Worm (Caenorhabditis elegans) whole organism, young adult: ENCODE data around the gene T27F7.12.

Experiments used
- B0261.1 ChIP-seq: sonication (generic microtip); optimal IDR thresholded peaks from 2 replicates; lab custom pipeline; 2016; ENCODE audit warnings: mild to moderate bottlenecking, missing genetic modification characterization, moderate library complexity, missing compliant biosample characterization
- C06A6.2 ChIP-seq: fragments of 200-800 bp; sonication (Bioruptor generic); conservative IDR thresholded peaks from 2 replicates; pipeline ENCODE4 v1.3.6; 2022; ENCODE audit warnings: missing genetic modification characterization, missing compliant biosample characterization
- F22D6.2 ChIP-seq: sonication (generic microtip); optimal IDR thresholded peaks from 2 replicates; lab custom pipeline; 2016; ENCODE audit warnings: mild to moderate bottlenecking, missing genetic modification characterization, missing compliant biosample characterization
- F39B2.1 ChIP-seq: fragments of 200-800 bp; sonication (Bioruptor generic); IDR thresholded peaks from 2 replicates; pipeline ENCODE4 v1.3.6; 2022; ENCODE audit warnings: missing genetic modification reagents, missing genetic modification characterization, missing compliant biosample characterization
- F49E8.2 ChIP-seq: sonication (generic microtip); optimal IDR thresholded peaks from 3 replicates; lab custom pipeline; 2017; ENCODE audit warnings: missing genetic modification characterization, mild to moderate bottlenecking, missing compliant biosample characterization, antibody characterized with exemption, moderate library complexity; ENCODE audit not compliant: insufficient read depth
- F55B11.4 ChIP-seq: sonication (generic microtip); optimal IDR thresholded peaks from 2 replicates; lab custom pipeline; 2016; ENCODE audit warnings: missing compliant biosample characterization, missing genetic modification characterization, borderline replicate concordance; ENCODE audit not compliant: insufficient read depth
- K12H6.12 ChIP-seq: fragments of 200-800 bp; sonication (Bioruptor generic); optimal IDR thresholded peaks from 2 replicates; lab custom pipeline; 2018; ENCODE audit warnings: mild to moderate bottlenecking, missing genetic modification characterization, missing compliant biosample characterization
- T07F8.4 ChIP-seq: sonication (generic microtip); optimal IDR thresholded peaks from 2 replicates; lab custom pipeline; 2016; ENCODE audit warnings: mild to moderate bottlenecking, missing genetic modification characterization, moderate library complexity, missing compliant biosample characterization
- Y53G8AR.9 ChIP-seq: fragments of 200-800 bp; sonication (Bioruptor generic); conservative IDR thresholded peaks from 2 replicates; pipeline ENCODE4 v1.3.6; 2022; ENCODE audit warnings: missing genetic modification reagents, missing genetic modification characterization, missing compliant biosample characterization
- Y56A3A.18 ChIP-seq: fragments of 200-800 bp; sonication (Bioruptor generic); IDR thresholded peaks from 2 replicates; pipeline ENCODE4 v1.3.6; 2022; ENCODE audit warnings: missing genetic modification reagents, missing genetic modification characterization, missing compliant biosample characterization
- ZK185.1 ChIP-seq: sonication (generic microtip); optimal IDR thresholded peaks from 2 replicates; lab custom pipeline; 2016; ENCODE audit warnings: mild to moderate bottlenecking, missing genetic modification characterization, missing compliant biosample characterization; ENCODE audit not compliant: poor library complexity, severe bottlenecking
- bed-1 ChIP-seq: fragments of 200-800 bp; sonication (Bioruptor generic); IDR thresholded peaks from 2 replicates; pipeline ENCODE4 v1.3.6; 2022; ENCODE audit warnings: missing genetic modification reagents, missing genetic modification characterization, missing compliant biosample characterization
- ccch-3 ChIP-seq: fragments of 200-800 bp; sonication (Bioruptor generic); optimal IDR thresholded peaks from 2 replicates; lab custom pipeline; 2018; ENCODE audit warnings: mild to moderate bottlenecking, missing genetic modification characterization, missing compliant biosample characterization
- cebp-2 ChIP-seq: fragments of 200-800 bp; sonication (Bioruptor generic); IDR thresholded peaks from 2 replicates; pipeline ENCODE4 v1.3.6; 2022; ENCODE audit warnings: missing genetic modification characterization, missing compliant biosample characterization
- chd-7 ChIP-seq: sonication (generic microtip); optimal IDR thresholded peaks from 2 replicates; lab custom pipeline; 2016; ENCODE audit warnings: mild to moderate bottlenecking, missing genetic modification characterization, moderate library complexity, missing compliant biosample characterization
- egl-44 ChIP-seq: fragments of 200-800 bp; sonication (Bioruptor generic); IDR thresholded peaks from 2 replicates; pipeline ENCODE4 v1.3.6; 2022; ENCODE audit warnings: missing genetic modification reagents, missing genetic modification characterization, missing compliant biosample characterization
- ets-4 ChIP-seq: fragments of 200-800 bp; sonication (Bioruptor generic); optimal IDR thresholded peaks from 2 replicates; lab custom pipeline; 2018; ENCODE audit warnings: mild to moderate bottlenecking, missing genetic modification characterization, missing compliant biosample characterization
- gei-17 ChIP-seq: fragments of 200-800 bp; sonication (Bioruptor generic); optimal IDR thresholded peaks from 2 replicates; lab custom pipeline; 2018; ENCODE audit warnings: mild to moderate bottlenecking, missing genetic modification characterization, missing compliant biosample characterization
- hsf-1 ChIP-seq: fragments of 200-800 bp; sonication (Bioruptor generic); IDR thresholded peaks from 2 replicates; pipeline ENCODE4 v1.3.6; 2022; ENCODE audit warnings: missing genetic modification reagents, missing genetic modification characterization, missing compliant biosample characterization
- lag-1 ChIP-seq: fragments of 200-800 bp; sonication (Bioruptor generic); IDR thresholded peaks from 2 replicates; pipeline ENCODE4 v1.3.6; 2022; ENCODE audit warnings: missing genetic modification reagents, missing genetic modification characterization, missing compliant biosample characterization
- let-526 ChIP-seq: fragments of 200-800 bp; sonication (Bioruptor generic); IDR thresholded peaks from 2 replicates; pipeline ENCODE4 v1.3.6; 2022; ENCODE audit warnings: missing genetic modification reagents, missing genetic modification characterization, missing compliant biosample characterization
- lin-35 ChIP-seq, 3 experiments: fragments of 150-350 bp in 2 of 3; sonication (generic microtip) in 1 of 3; optimal IDR thresholded peaks; 2 replicates each; lab custom pipeline; 2014 to 2018; ENCODE audit warnings: missing biosample characterization in 3 of 3, missing genetic modification characterization in 3 of 3, missing genetic modification reagents in 3 of 3
- lin-54 ChIP-seq: fragments of 200-800 bp; sonication (Bioruptor generic); optimal IDR thresholded peaks from 2 replicates; lab custom pipeline; 2018; ENCODE audit warnings: mild to moderate bottlenecking, missing genetic modification characterization, missing compliant biosample characterization
- madf-8 ChIP-seq: fragments of 200-800 bp; sonication (Bioruptor generic); conservative IDR thresholded peaks from 2 replicates; pipeline ENCODE4 v1.3.6; 2022; ENCODE audit warnings: missing genetic modification reagents, missing genetic modification characterization, missing compliant biosample characterization
- nfya-1 ChIP-seq: sonication (generic microtip); optimal IDR thresholded peaks from 2 replicates; lab custom pipeline; 2017; ENCODE audit warnings: antibody characterized with exemption, missing compliant biosample characterization, missing genetic modification characterization, borderline replicate concordance; ENCODE audit not compliant: insufficient read depth
- nhr-80 ChIP-seq: sonication (generic microtip); optimal IDR thresholded peaks from 2 replicates; lab custom pipeline; 2016; ENCODE audit warnings: missing genetic modification characterization, missing compliant biosample characterization
- pbrm-1 ChIP-seq: fragments of 200-800 bp; sonication (Bioruptor generic); IDR thresholded peaks from 2 replicates; pipeline ENCODE4 v1.3.6; 2022; ENCODE audit warnings: missing genetic modification reagents, missing genetic modification characterization, missing compliant biosample characterization
- repo-1 ChIP-seq: sonication (generic microtip); optimal IDR thresholded peaks from 2 replicates; lab custom pipeline; 2017; ENCODE audit warnings: mild to moderate bottlenecking, missing genetic modification characterization, missing compliant biosample characterization
- snpc-1.3 ChIP-seq: sonication (generic microtip); optimal IDR thresholded peaks from 2 replicates; lab custom pipeline; 2017; ENCODE audit warnings: missing genetic modification characterization, mild to moderate bottlenecking, missing compliant biosample characterization, antibody characterized with exemption, moderate library complexity, missing genotype, missing genetic modification reagents; ENCODE audit not compliant: insufficient read depth
- sptf-2 ChIP-seq: fragments of 200-800 bp; sonication (Bioruptor generic); optimal IDR thresholded peaks from 2 replicates; lab custom pipeline; 2018; ENCODE audit warnings: mild to moderate bottlenecking, missing genetic modification characterization, missing compliant biosample characterization
- ztf-28 ChIP-seq: fragments of 200-800 bp; sonication (Bioruptor generic); IDR thresholded peaks from 2 replicates; pipeline ENCODE4 v1.3.6; 2022; ENCODE audit warnings: missing genetic modification reagents, missing genetic modification characterization, missing compliant biosample characterization

T27F7.12 gene

DNA sequence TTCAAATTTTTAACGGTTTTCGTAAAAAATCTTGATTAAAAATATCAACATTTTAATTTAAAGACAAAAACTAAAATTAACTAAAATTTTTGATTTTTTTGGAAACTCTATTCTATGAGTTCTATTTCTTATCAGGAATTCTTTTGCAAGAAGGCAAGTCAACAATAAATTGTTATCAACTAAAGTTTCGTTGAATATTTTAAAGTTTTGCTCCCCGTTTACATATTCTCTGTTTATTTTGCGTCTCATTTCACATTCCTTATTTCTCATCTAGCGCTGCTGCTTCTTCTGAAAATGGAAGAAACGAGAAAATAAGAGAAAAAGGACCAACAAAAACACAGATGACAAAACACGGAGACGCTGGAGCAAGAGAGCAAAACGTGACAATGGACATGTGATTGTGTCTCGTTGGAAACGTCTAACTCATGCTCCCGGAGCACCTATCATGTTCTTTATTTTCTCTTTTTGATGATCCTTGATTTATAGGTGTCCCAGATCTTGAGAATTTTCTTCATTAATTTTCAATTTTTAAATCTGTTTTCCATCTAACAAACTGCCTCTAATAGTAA is 30.7 kb downstream of the T27F7.12 start:
- TF ChIP-seq let-526 (GFP tag; lab: Robert Waterston, UW) (0 out of 2 replicates have a peak, but pooled peaks have one; percentile 23), madf-8 (no peak), K12H6.12 (tag; lab: Kevin White, UChicago) (no peak), snpc-1.3 (tag; lab: Kevin White, UChicago) (no peak), nfya-1 (no peak), nhr-80 (tag; lab: Kevin White, UChicago) (peak; percentile 12)

- TF ChIP-seq ztf-28 (GFP tag; lab: Robert Waterston, UW) (no peak), hsf-1 (no peak), ccch-3 (GFP tag; lab: Kevin White, UChicago) (no peak), lin-35 (GFP tag; optimal IDR thresholded peaks at IDR 0.05; lab: Kevin White, UChicago) (no peak), lag-1 (GFP tag; lab: Robert Waterston, UW) (no peak), let-526 (GFP tag; lab: Robert Waterston, UW) (no peak), T07F8.4 (no peak), egl-44 (no peak), ZK185.1 (no peak), repo-1 (tag; lab: Kevin White, UChicago) (no peak), ets-4 (GFP tag; lab: Kevin White, UChicago) (no peak), cebp-2 (no peak)
- TF ChIP-seq, all 124 proteins: peak for 0
These were observed 31.6 kb downstream of the T27F7.12 start for ce11 chrII:5021518-5021917.

DNA sequence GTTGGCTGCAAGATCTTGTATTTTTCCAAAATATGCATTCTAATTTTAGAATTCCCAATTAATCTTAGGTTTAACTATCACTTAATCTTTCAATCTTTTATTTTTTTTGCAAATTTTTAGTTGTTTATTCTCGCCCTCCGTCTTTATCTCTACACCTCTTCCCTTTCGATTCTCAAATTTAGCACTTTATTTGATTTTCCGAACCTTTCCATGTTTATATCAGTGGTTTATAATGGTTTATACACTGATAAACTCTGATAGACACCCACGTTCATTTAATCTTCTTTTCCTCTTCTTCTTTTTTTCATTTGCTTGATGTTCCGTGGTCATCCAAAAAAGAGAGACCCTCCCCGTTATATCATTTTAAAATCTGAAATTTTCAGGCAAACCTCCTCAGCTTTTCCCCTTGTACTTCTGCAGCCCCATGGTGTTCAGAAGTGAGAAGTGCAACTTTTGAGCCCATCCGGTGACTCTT is 32.5 kb downstream of the T27F7.12 start, which contains the start of the genes nsy-1 and F59A6.13:
Gene nsy-1, plus strand, starts transcription at position 377 of the 475 bp plus-strand sequence.
Gene F59A6.13, plus strand, starts transcription at position 425 of the 475 bp plus-strand sequence.
- TF ChIP-seq F22D6.2 (tag; lab: Kevin White, UChicago) (no peak), Y56A3A.18 (GFP tag; lab: Robert Waterston, UW) (no peak), F49E8.2 (tag; lab: Kevin White, UChicago) (no peak), nhr-80 (tag; lab: Kevin White, UChicago) (peak; percentile 59), B0261.1 (no peak), lin-54 (GFP tag; lab: Kevin White, UChicago) (no peak), Y53G8AR.9 (GFP tag; lab: Robert Waterston, UW) (no peak)

- TF ChIP-seq sptf-2 (GFP tag; lab: Kevin White, UChicago): no peak
- TF ChIP-seq chd-7 (tag; lab: Kevin White, UChicago): no peak
- no peak for TF ChIP-seq F55B11.4 (tag; lab: Kevin White, UChicago)
- no peak for TF ChIP-seq gei-17 (GFP tag; lab: Kevin White, UChicago)
- no peak for TF ChIP-seq C06A6.2 (GFP tag; lab: Robert Waterston, UW)
- no peak for TF ChIP-seq ets-4 (GFP tag; lab: Kevin White, UChicago)
- no peak for TF ChIP-seq F39B2.1 (GFP tag; lab: Robert Waterston, UW)
- TF ChIP-seq bed-1: no peak
- no peak for TF ChIP-seq pbrm-1 (GFP tag; lab: Robert Waterston, UW)
- no peak for TF ChIP-seq lin-54 (GFP tag; lab: Kevin White, UChicago)
These were observed 38.0 kb downstream of the T27F7.12 start for ce11 chrII:5027952-5028351.
